Worm (Caenorhabditis elegans) whole organism, late embryonic: ENCODE results near the gene pho-11.

Source experiments
- K02D7.2 ChIP-seq: sonication (generic microtip); optimal IDR thresholded peaks from 2 replicates; lab custom pipeline; 2017; ENCODE audit warnings: mild to moderate bottlenecking, missing genetic modification characterization, missing compliant biosample characterization
- Y22D7AL.16 ChIP-seq: sonication (generic microtip); optimal IDR thresholded peaks from 2 replicates; lab custom pipeline; 2016; ENCODE audit warnings: missing genetic modification characterization, missing compliant biosample characterization
- ceh-31 ChIP-seq: sonication (generic microtip); optimal IDR thresholded peaks from 2 replicates; lab custom pipeline; 2016; ENCODE audit warnings: missing genetic modification characterization, missing compliant biosample characterization
- elt-2 ChIP-seq: sonication (generic microtip); optimal IDR thresholded peaks from 2 replicates; lab custom pipeline; 2016; ENCODE audit warnings: missing genetic modification reagents, missing genetic modification characterization, missing compliant biosample characterization
- eyg-1 ChIP-seq: sonication (generic microtip); optimal IDR thresholded peaks from 2 replicates; lab custom pipeline; 2016; ENCODE audit warnings: missing genotype, missing genetic modification characterization, missing compliant biosample characterization
- fkh-10 ChIP-seq: fragments of 150-350 bp; optimal IDR thresholded peaks from 2 replicates; lab custom pipeline; 2014; ENCODE audit warnings: missing biosample characterization, missing genetic modification reagents, missing genetic modification characterization
- hlh-8 ChIP-seq: sonication (generic microtip); optimal IDR thresholded peaks from 2 replicates; lab custom pipeline; 2016; ENCODE audit warnings: missing genotype, missing genetic modification characterization, missing compliant biosample characterization
- lin-11 ChIP-seq: fragments of 200-800 bp; sonication (Bioruptor generic); optimal IDR thresholded peaks from 2 replicates; lab custom pipeline; 2018; ENCODE audit warnings: mild to moderate bottlenecking, missing genetic modification characterization, missing compliant biosample characterization
- nhr-11 ChIP-seq: fragments of 150-350 bp; optimal IDR thresholded peaks from 2 replicates; lab custom pipeline; 2014; ENCODE audit warnings: missing biosample characterization, missing genetic modification characterization
- npax-4 ChIP-seq: sonication (generic microtip); optimal IDR thresholded peaks from 2 replicates; lab custom pipeline; 2016; ENCODE audit warnings: missing genetic modification characterization, missing compliant biosample characterization
- pqm-1 ChIP-seq: sonication (generic microtip); optimal IDR thresholded peaks from 2 replicates; lab custom pipeline; 2016; ENCODE audit warnings: missing genetic modification characterization, missing compliant biosample characterization
- sdc-2 ChIP-seq: sonication (generic microtip); optimal IDR thresholded peaks from 2 replicates; lab custom pipeline; 2016; ENCODE audit warnings: missing genotype, missing genetic modification characterization, missing compliant biosample characterization
- unc-3 ChIP-seq, 2 experiments: fragments of 200-800 bp in 1 of 2; sonication (Bioruptor generic) in 1 of 2; sonication (generic microtip) in 1 of 2; conservative IDR thresholded peaks in 1 of 2; optimal IDR thresholded peaks in 1 of 2; 2 replicates each; pipeline versions ENCODE4 v1.3.6 to Lab custom; 2016 to 2022; ENCODE audit warnings: missing compliant biosample characterization in 2 of 2, missing genetic modification characterization in 2 of 2, missing genetic modification reagents in 1 of 2

- TF ChIP-seq nhr-11 (tag; lab: Kevin White, UChicago) (no peak), fkh-10 (GFP tag; lab: Kevin White, UChicago) (no peak), hlh-8 (no peak), sdc-2 (tag; lab: Kevin White, UChicago) (no peak), eyg-1 (tag; lab: Kevin White, UChicago) (no peak), lin-11 (tag; lab: Kevin White, UChicago) (no peak), npax-4 (no peak), ceh-31 (tag; lab: Kevin White, UChicago) (no peak), K02D7.2 (tag; lab: Kevin White, UChicago) (no peak), Y22D7AL.16 (tag; lab: Kevin White, UChicago) (no peak), pqm-1 (tag; lab: Kevin White, UChicago) (no peak), unc-3 (GFP tag; conservative IDR thresholded peaks at IDR 0.05; lab: Robert Waterston, UW) (no peak), unc-3 (tag; optimal IDR thresholded peaks at IDR 0.05; lab: Kevin White, UChicago) (no peak), elt-2 (no peak)
Observed at ce11 chrII:9976405-9976804, 44.8 kb downstream of the pho-11 start, which contains the start of gene R53.8.
